Worm (Caenorhabditis elegans) whole organism, midembryonic: ENCODE data around the gene Y17D7C.2.
A peak's percentile ranks its signal among the peaks of the same experiment; 100 is the strongest.

Experiments
- T22C8.4 ChIP-seq: fragments of 200-800 bp; sonication (Bioruptor generic); IDR thresholded peaks from 2 replicates; pipeline ENCODE4 v1.3.6; 2022; ENCODE audit warnings: missing genetic modification characterization, missing compliant biosample characterization
- cog-1 ChIP-seq: sonication (generic microtip); optimal IDR thresholded peaks from 2 replicates; lab custom pipeline; 2016; ENCODE audit warnings: missing genetic modification characterization, missing compliant biosample characterization
- flt-1 ChIP-seq: fragments of 200-800 bp; sonication (Bioruptor generic); IDR thresholded peaks from 2 replicates; pipeline ENCODE4 v1.3.6; 2022; ENCODE audit warnings: missing genetic modification characterization, missing compliant biosample characterization
- klf-2 ChIP-seq: fragments of 200-800 bp; sonication (Bioruptor generic); conservative IDR thresholded peaks from 2 replicates; pipeline ENCODE4 v1.3.6; 2022; ENCODE audit warnings: missing genetic modification reagents, missing genetic modification characterization, missing compliant biosample characterization
- med-1 ChIP-seq: sonication (generic microtip); optimal IDR thresholded peaks from 2 replicates; lab custom pipeline; 2017; ENCODE audit warnings: missing genetic modification characterization, mild to moderate bottlenecking, missing compliant biosample characterization, antibody characterized with exemption, missing genetic modification reagents; ENCODE audit not compliant: insufficient read depth
- ref-1 ChIP-seq: fragments of 200-800 bp; sonication (Bioruptor generic); conservative IDR thresholded peaks from 2 replicates; pipeline ENCODE4 v1.3.6; 2022; ENCODE audit warnings: missing genetic modification reagents, missing genetic modification characterization, missing compliant biosample characterization
- tab-1 ChIP-seq: fragments of 200-800 bp; sonication (Bioruptor generic); IDR thresholded peaks from 2 replicates; pipeline ENCODE4 v1.3.6; 2022; ENCODE audit warnings: missing genetic modification characterization, missing compliant biosample characterization
- ztf-23 ChIP-seq: fragments of 200-800 bp; sonication (Bioruptor generic); IDR thresholded peaks from 2 replicates; pipeline ENCODE4 v1.3.6; 2022; ENCODE audit warnings: missing genetic modification reagents, missing genetic modification characterization, missing compliant biosample characterization
- ztf-29 ChIP-seq: fragments of 200-800 bp; sonication (Bioruptor generic); IDR thresholded peaks from 2 replicates; pipeline ENCODE4 v1.3.6; 2022; ENCODE audit warnings: missing genetic modification reagents, missing genetic modification characterization, missing compliant biosample characterization

DNA sequence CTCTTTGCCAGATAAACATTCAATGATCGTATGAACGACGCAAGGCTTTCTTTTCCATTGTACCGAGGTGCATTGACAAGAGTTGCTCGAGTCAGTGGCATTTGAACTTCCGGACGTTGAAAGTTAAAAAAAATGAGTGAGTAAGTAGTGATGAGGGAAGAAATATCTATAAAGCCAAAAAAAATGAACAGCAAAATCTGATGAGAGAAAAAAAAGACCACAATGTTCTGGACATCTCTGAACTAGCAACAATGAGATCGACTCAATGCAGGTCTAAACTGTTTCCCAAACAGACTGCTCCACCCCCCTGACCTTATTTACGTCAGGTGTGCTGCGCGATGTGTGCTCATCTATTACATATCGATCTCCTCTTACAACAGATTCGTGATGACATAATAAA lies 30.7 kb upstream of the Y17D7C.2 start, which contains the start of the genes F11D11.21 and F11D11.12:
- 0 out of 2 replicates have a peak, but pooled peaks have one; percentile 6 for TF ChIP-seq ztf-23 (GFP tag; lab: Robert Waterston, UW)
- TF ChIP-seq ref-1 = no peak
- TF ChIP-seq cog-1 (tag; lab: Kevin White, UChicago) = no peak
- no peak for TF ChIP-seq med-1
- TF ChIP-seq T22C8.4 (GFP tag; lab: Robert Waterston, UW) = no peak
- TF ChIP-seq klf-2 (GFP tag; lab: Robert Waterston, UW) = no peak
- TF ChIP-seq flt-1 (GFP tag; lab: Robert Waterston, UW) = no peak
- no peak for TF ChIP-seq tab-1 (GFP tag; lab: Robert Waterston, UW)
- TF ChIP-seq ztf-29 = no peak
